Comparison of ENCODE assay signal across 2 worm cellular contexts in the genomic region with DNA sequence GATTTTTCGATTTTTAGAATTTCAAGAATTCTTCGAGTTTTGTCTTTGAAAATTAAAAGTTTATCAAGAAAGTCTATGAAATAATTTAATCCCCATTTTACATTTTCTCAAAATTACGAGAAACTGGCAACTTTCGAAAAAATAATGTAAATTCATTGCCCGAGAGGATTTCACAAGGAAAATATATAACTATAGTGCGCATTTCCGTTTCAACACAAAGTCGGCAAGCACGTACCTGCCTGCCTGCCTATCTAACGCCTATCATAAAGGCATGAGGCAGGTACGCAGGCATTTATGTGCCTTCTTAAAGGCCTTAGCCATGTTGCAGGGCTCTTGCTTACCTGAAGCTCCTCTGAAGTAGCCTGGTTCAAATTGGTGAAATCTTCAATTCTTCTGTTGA.
A peak's percentile ranks its signal among the peaks of the same experiment; 100 is the strongest.
TF ChIP-seq lines count a peak whose summit lies in the region.

No protein-coding gene starts in this region.

TF ChIP-seq in whole organism, L3 larva, 47 proteins besides CTCF, POLR2A, EP300 and RAD21:
- TF ChIP-seq nfya-1 (tag; optimal IDR thresholded peaks at IDR 0.05; lab: Kevin White, UChicago; ENCODE audit: insufficient read depth) (no peak), unc-39 (tag; optimal IDR thresholded peaks at IDR 0.05; lab: Kevin White, UChicago) (no peak), jun-1 (tag; optimal IDR thresholded peaks at IDR 0.05; lab: Kevin White, UChicago) (no peak), nhr-43 (tag; optimal IDR thresholded peaks at IDR 0.05; lab: Kevin White, UChicago; ENCODE audit: poor library complexity, severe bottlenecking) (peak; percentile 14), ama-1 (optimal IDR thresholded peaks at IDR 0.05; lab: Kevin White, UChicago) (peak; percentile 63), nhr-67 (tag; optimal IDR thresholded peaks at IDR 0.05; lab: Kevin White, UChicago) (no peak)

TF ChIP-seq in whole organism, L4 larva, 104 proteins besides CTCF, POLR2A, EP300 and RAD21:
- TF ChIP-seq T26A8.4 (GFP tag; IDR thresholded peaks at IDR 0.05; lab: Robert Waterston, UW) (peak; percentile 48; the same call in 1 of the 2 replicates), aha-1 (tag; lab: Kevin White, UChicago) (peak; percentile 84), nhr-237 (tag; optimal IDR thresholded peaks at IDR 0.05; lab: Kevin White, UChicago) (no peak)

Comparison
In these comparisons a context has a peak if more than half of its experiments do, and no peak if none do; other contexts are left out.
1. Of the 28 proteins assayed by ChIP-seq in both whole organism, L4 larva and whole organism, L3 larva: peak only in whole organism, L4 larva: none; only in whole organism, L3 larva: ama-1; in both: none; in neither: 27.